Worm (Caenorhabditis elegans): ENCODE results near the gene F11A10.5.

F11A10.5 gene

ce11 chrIV:12086498-12086897 lies 7.4 kb upstream of the F11A10.5 start:
- TF ChIP-seq sptf-1 (tag; optimal IDR thresholded peaks at IDR 0.05) (peak; percentile 83), nhr-237 (tag; optimal IDR thresholded peaks at IDR 0.05) (no peak), unc-120 (tag; optimal IDR thresholded peaks at IDR 0.05; ENCODE audit: poor library complexity, severe bottlenecking) (peak; percentile 57), ham-2 (GFP tag; optimal IDR thresholded peaks at IDR 0.05) (peak; percentile 88), ztf-11 (tag; optimal IDR thresholded peaks at IDR 0.05) (no peak), M03D4.4 (tag; optimal IDR thresholded peaks at IDR 0.05) (peak; percentile 82), lsy-2 (tag; optimal IDR thresholded peaks at IDR 0.05) (no peak), unc-39 (tag; optimal IDR thresholded peaks at IDR 0.05) (no peak), tbx-8 (GFP tag; optimal IDR thresholded peaks at IDR 0.05) (peak; percentile 77), ceh-83 (GFP tag; optimal IDR thresholded peaks at IDR 0.05) (peak; percentile 80), elt-1 (tag; optimal IDR thresholded peaks at IDR 0.05; ENCODE audit: borderline replicate concordance, insufficient read depth) (peak; percentile 23), unc-62 (GFP tag; optimal IDR thresholded peaks at IDR 0.05) (no peak), nhr-2 (tag; optimal IDR thresholded peaks at IDR 0.05) (no peak), flh-1 (GFP tag; optimal IDR thresholded peaks at IDR 0.05) (peak; percentile 25), lin-32 (GFP tag; optimal IDR thresholded peaks at IDR 0.05) (peak; percentile 68), drap-1 (GFP tag; optimal IDR thresholded peaks at IDR 0.05) (peak; percentile 75), ceh-43 (GFP tag; optimal IDR thresholded peaks at IDR 0.05) (peak; percentile 62), nhr-12 (tag; optimal IDR thresholded peaks at IDR 0.05) (no peak), ceh-39 (tag; optimal IDR thresholded peaks at IDR 0.05) (no peak), cnd-1 (tag; optimal IDR thresholded peaks at IDR 0.05) (peak; percentile 77), zip-8 (tag; optimal IDR thresholded peaks at IDR 0.05) (no peak), pha-4 (tag; optimal IDR thresholded peaks at IDR 0.05) (peak; percentile 65), mls-2 (tag; optimal IDR thresholded peaks at IDR 0.05) (peak; percentile 84), sem-2 (GFP tag; optimal IDR thresholded peaks at IDR 0.05) (peak; percentile 42)

- TF ChIP-seq unc-39 (tag; optimal IDR thresholded peaks at IDR 0.05) (no peak), blmp-1 (tag; optimal IDR thresholded peaks at IDR 0.05) (peak; percentile 58), nhr-237 (tag; optimal IDR thresholded peaks at IDR 0.05) (peak; percentile 11), mep-1 (tag; optimal IDR thresholded peaks at IDR 0.05) (peak; percentile 35), bed-3 (GFP tag; optimal IDR thresholded peaks at IDR 0.05) (no peak), lsy-2 (tag; optimal IDR thresholded peaks at IDR 0.05) (peak; percentile 28), lin-32 (GFP tag; optimal IDR thresholded peaks at IDR 0.05) (no peak), ham-2 (GFP tag; optimal IDR thresholded peaks at IDR 0.05) (peak; percentile 36), M03D4.4 (tag; optimal IDR thresholded peaks at IDR 0.05) (no peak)
These were observed 5.0 kb upstream of the F11A10.5 start for ce11 chrIV:12088898-12089297.

DNA sequence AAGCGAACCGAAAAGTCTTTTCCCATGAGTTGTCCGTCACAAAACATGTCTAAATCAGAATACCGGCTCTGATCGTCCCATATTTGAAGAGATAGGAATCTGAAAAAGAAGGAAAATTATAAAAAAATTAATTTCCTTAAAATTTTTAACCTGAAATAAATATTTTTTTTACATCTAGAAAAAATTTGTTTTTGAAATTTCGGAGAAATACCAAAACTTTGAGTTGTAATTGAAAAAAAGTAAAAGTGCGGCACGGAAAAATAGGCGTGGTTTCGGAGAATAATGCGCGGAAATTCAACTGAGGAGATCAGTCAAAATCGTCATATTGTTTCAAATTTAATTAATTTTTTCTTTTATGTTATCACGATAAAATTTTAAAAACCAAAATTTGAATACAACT lies 4.4 kb upstream of the F11A10.5 start, which contains the start of gene F11A10.6:
F11A10.6 (minus strand) TSS at position 101 of the 400 bp plus-strand sequence.
- TF ChIP-seq ceh-83 (GFP tag; optimal IDR thresholded peaks at IDR 0.05) (no peak), ztf-11 (tag; optimal IDR thresholded peaks at IDR 0.05) (no peak), mep-1 (tag; optimal IDR thresholded peaks at IDR 0.05) (no peak), mab-5 (tag; optimal IDR thresholded peaks at IDR 0.05) (no peak), nhr-28 (tag; optimal IDR thresholded peaks at IDR 0.05) (no peak), lsy-2 (tag; optimal IDR thresholded peaks at IDR 0.05) (no peak), elt-3 (tag; optimal IDR thresholded peaks at IDR 0.05) (no peak), lin-13 (tag; optimal IDR thresholded peaks at IDR 0.05) (no peak), sptf-1 (tag; optimal IDR thresholded peaks at IDR 0.05) (no peak), snpc-4 (tag; optimal IDR thresholded peaks at IDR 0.05) (no peak), nhr-76 (tag; optimal IDR thresholded peaks at IDR 0.05) (no peak), ceh-43 (GFP tag; optimal IDR thresholded peaks at IDR 0.05) (no peak), unc-120 (tag; optimal IDR thresholded peaks at IDR 0.05; ENCODE audit: poor library complexity, severe bottlenecking) (no peak), drap-1 (GFP tag; optimal IDR thresholded peaks at IDR 0.05) (no peak), zip-8 (tag; optimal IDR thresholded peaks at IDR 0.05) (no peak), ceh-39 (tag; optimal IDR thresholded peaks at IDR 0.05) (no peak), ces-1 (GFP tag; optimal IDR thresholded peaks at IDR 0.05) (no peak), blmp-1 (tag; optimal IDR thresholded peaks at IDR 0.05) (no peak), M03D4.4 (tag; optimal IDR thresholded peaks at IDR 0.05) (no peak), pha-4 (tag; optimal IDR thresholded peaks at IDR 0.05) (no peak)

- TF ChIP-seq tbx-8 (GFP tag; optimal IDR thresholded peaks at IDR 0.05) (no peak), drap-1 (GFP tag; optimal IDR thresholded peaks at IDR 0.05) (no peak), cnd-1 (tag; optimal IDR thresholded peaks at IDR 0.05) (no peak), ham-2 (GFP tag; optimal IDR thresholded peaks at IDR 0.05) (no peak), nhr-12 (tag; optimal IDR thresholded peaks at IDR 0.05) (no peak), unc-39 (tag; optimal IDR thresholded peaks at IDR 0.05) (no peak), zip-8 (tag; optimal IDR thresholded peaks at IDR 0.05) (no peak), sptf-1 (tag; optimal IDR thresholded peaks at IDR 0.05) (no peak), unc-62 (GFP tag; optimal IDR thresholded peaks at IDR 0.05) (no peak), lin-13 (tag; optimal IDR thresholded peaks at IDR 0.05) (no peak), ztf-11 (tag; optimal IDR thresholded peaks at IDR 0.05) (no peak), ces-1 (GFP tag; optimal IDR thresholded peaks at IDR 0.05) (no peak), elt-3 (tag; optimal IDR thresholded peaks at IDR 0.05) (no peak), lin-32 (GFP tag; optimal IDR thresholded peaks at IDR 0.05) (no peak)
These were observed 1.8 kb upstream of the F11A10.5 start, which contains the start of gene mig-32 for ce11 chrIV:12092113-12092512. TSS of gene mig-32 (minus strand) at chrIV:12092213.

Data from whole organism, mixed stage, embryonic.